Worm (Caenorhabditis elegans): Measurements from ENCODE around the gene clec-204.

The clec-204 gene

DNA sequence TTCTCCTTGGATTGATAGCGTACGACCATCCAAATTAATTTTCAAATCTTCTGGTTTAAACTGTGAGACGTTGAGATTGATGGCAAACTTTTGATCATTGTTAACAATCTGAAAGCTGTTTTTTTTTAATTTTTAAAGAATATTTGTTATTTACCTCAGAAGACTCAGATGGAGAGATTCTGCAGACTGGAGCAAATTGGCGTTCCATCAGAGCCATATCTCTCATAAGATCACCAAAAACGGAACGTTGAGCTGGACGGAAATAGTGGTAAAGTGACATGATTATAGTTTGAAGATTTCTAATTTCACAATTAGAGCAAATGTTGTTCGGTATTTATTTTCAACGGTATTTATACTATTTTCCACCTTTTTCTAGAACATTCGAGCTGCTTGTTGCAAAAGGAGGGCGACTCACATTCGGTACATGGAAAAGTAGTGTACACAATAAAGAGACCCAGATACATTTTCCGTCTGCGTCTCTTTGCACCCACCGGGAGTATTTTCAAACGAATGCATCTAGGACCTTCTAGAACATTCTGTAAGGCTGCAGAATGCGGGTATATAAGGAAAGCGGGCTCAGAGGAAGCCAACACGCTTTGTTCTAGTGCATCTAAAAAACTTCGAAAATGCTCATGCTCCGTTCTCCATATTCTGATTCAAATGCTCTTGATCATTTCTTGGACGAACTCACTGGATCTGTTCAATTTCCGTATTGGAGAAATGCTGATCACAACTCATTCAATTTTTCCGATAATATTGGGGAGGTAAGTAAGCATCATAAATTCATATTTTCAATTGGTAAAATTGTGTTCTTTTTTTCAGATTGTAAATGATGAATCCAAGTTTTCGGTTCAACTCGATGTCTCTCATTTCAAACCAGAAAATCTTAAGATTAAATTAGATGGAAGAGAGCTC is 47.9 kb downstream of the clec-204 start, which contains the start of the genes hsp-16.2 and hsp-16.41:
Gene hsp-16.2 (minus strand): TSS at position 313 of the 915 bp plus-strand sequence.
Gene hsp-16.41 (plus strand): TSS at position 534 of the 915 bp plus-strand sequence.
- TF ChIP-seq tbp1 (GFP tag; optimal IDR thresholded peaks at IDR 0.05): peak; percentile 48
- TF ChIP-seq lin-54 (GFP tag; optimal IDR thresholded peaks at IDR 0.05): peak; percentile 7
- no peak for TF ChIP-seq akir-1 (GFP tag; optimal IDR thresholded peaks at IDR 0.05)
- peak; percentile 92 for TF ChIP-seq hsf-1 (GFP tag; IDR thresholded peaks at IDR 0.05)
- TF ChIP-seq lin-40 (tag; optimal IDR thresholded peaks at IDR 0.05): peak; percentile 24
- TF ChIP-seq mcd-1 (GFP tag; IDR thresholded peaks at IDR 0.05): peak; percentile 33; the same call in 1 of the 2 replicates
- peak; percentile 22; the same call in 1 of the 2 replicates for TF ChIP-seq dox-1 (GFP tag; IDR thresholded peaks at IDR 0.05)
- TF ChIP-seq rpc-1 (optimal IDR thresholded peaks at IDR 0.05): peak; percentile 45
- TF ChIP-seq rpc-1 (tag; optimal IDR thresholded peaks at IDR 0.05): no peak
- peak; percentile 72; the same call in 1 of the 2 replicates for TF ChIP-seq nfyb-1 (GFP tag; IDR thresholded peaks at IDR 0.05)
- TF ChIP-seq chd-7 (tag; optimal IDR thresholded peaks at IDR 0.05): peak; percentile 38
- TF ChIP-seq hmg-1.2 (GFP tag; IDR thresholded peaks at IDR 0.05): peak; percentile 94
- peak; percentile 23 for TF ChIP-seq ceh-27 (GFP tag; optimal IDR thresholded peaks at IDR 0.05)
- peak; percentile 3 for TF ChIP-seq ama-1 (optimal IDR thresholded peaks at IDR 0.05)
- no peak for TF ChIP-seq ama-1 (GFP tag; optimal IDR thresholded peaks at IDR 0.05)
- TF ChIP-seq zfh-2 (GFP tag; conservative IDR thresholded peaks at IDR 0.05): 0 out of 2 replicates have a peak, but pooled peaks have one; percentile 22
- no peak for TF ChIP-seq aptf-2 (GFP tag; conservative IDR thresholded peaks at IDR 0.05)
- 0 out of 2 replicates have a peak, but pooled peaks have one; percentile 35 for TF ChIP-seq Y95B8A.8 (GFP tag; IDR thresholded peaks at IDR 0.05)
- TF ChIP-seq ztf-26 (tag; optimal IDR thresholded peaks at IDR 0.05): peak; percentile 59
- TF ChIP-seq K12H6.12 (tag; optimal IDR thresholded peaks at IDR 0.05): peak; percentile 34
- no peak for TF ChIP-seq attf-3 (GFP tag; conservative IDR thresholded peaks at IDR 0.05)
- TF ChIP-seq F57A8.1 (GFP tag; optimal IDR thresholded peaks at IDR 0.05): no peak

DNA sequence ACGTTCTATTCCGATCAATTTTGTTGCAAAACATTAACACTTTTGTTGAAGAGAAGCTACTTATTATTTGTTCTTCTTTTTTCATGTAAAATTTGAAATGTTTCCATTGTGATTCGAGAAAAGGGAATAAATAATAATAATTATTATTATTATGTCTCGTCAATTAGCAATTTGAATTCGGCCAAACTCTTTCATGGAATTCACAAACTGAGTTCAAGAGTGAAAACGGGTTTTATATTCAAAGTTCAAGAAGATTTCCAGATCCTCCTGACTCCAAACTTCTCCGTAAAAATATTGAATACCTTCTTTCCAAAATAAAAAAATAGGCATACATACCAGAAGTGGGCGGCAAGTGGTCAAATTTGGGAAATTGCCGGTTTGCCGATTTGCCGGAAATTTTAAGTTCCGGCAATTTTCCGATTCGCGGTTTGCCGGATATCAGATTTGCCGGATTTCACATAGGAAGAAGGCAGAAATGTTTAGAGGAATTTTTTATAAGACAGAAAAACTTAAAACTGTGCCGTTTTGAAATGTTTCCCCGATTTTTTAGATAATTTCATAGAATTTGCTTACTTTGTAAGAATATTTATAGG is 48.9 kb downstream of the clec-204 start:
- TF ChIP-seq lin-35 (GFP tag; optimal IDR thresholded peaks at IDR 0.05): no peak
- TF ChIP-seq ZK185.1 (tag; optimal IDR thresholded peaks at IDR 0.05; ENCODE audit: poor library complexity, severe bottlenecking): no peak
- TF ChIP-seq F49E8.2 (tag; optimal IDR thresholded peaks at IDR 0.05; ENCODE audit: insufficient read depth): no peak
- no peak for TF ChIP-seq attf-3 (GFP tag; conservative IDR thresholded peaks at IDR 0.05)
- TF ChIP-seq bed-2 (GFP tag; IDR thresholded peaks at IDR 0.05): no peak
- TF ChIP-seq hlh-26 (GFP tag; conservative IDR thresholded peaks at IDR 0.05): no peak
- TF ChIP-seq gei-17 (GFP tag; optimal IDR thresholded peaks at IDR 0.05): no peak
- no peak for TF ChIP-seq B0019.2 (GFP tag; conservative IDR thresholded peaks at IDR 0.05)
- TF ChIP-seq snpc-3.4 (tag; optimal IDR thresholded peaks at IDR 0.05): no peak
- no peak for TF ChIP-seq him-1 (tag; optimal IDR thresholded peaks at IDR 0.05)
- no peak for TF ChIP-seq unc-62 (GFP tag; optimal IDR thresholded peaks at IDR 0.05)
- no peak for TF ChIP-seq K12H6.12 (tag; optimal IDR thresholded peaks at IDR 0.05)
- TF ChIP-seq nhr-179 (tag; optimal IDR thresholded peaks at IDR 0.05): no peak
- TF ChIP-seq ztf-26 (tag; optimal IDR thresholded peaks at IDR 0.05): peak; percentile 14
- no peak for TF ChIP-seq pbrm-1 (GFP tag; IDR thresholded peaks at IDR 0.05)
- no peak for TF ChIP-seq hrde-1 (tag; optimal IDR thresholded peaks at IDR 0.05; ENCODE audit: borderline replicate concordance)
- TF ChIP-seq ceh-27 (GFP tag; optimal IDR thresholded peaks at IDR 0.05): no peak
- no peak for TF ChIP-seq aptf-3 (GFP tag; IDR thresholded peaks at IDR 0.05)
- TF ChIP-seq bed-1 (GFP tag; IDR thresholded peaks at IDR 0.05): no peak
- TF ChIP-seq Y67H2A.10 (GFP tag; conservative IDR thresholded peaks at IDR 0.05): no peak
- TF ChIP-seq fkh-3 (tag; optimal IDR thresholded peaks at IDR 0.05): no peak
- TF ChIP-seq hmg-20 (GFP tag; IDR thresholded peaks at IDR 0.05): no peak
- TF ChIP-seq sea-2 (GFP tag; IDR thresholded peaks at IDR 0.05): no peak
- TF ChIP-seq lin-54 (GFP tag; optimal IDR thresholded peaks at IDR 0.05): no peak
- TF ChIP-seq ceh-40 (GFP tag; IDR thresholded peaks at IDR 0.05): no peak
- TF ChIP-seq zfh-2 (GFP tag; conservative IDR thresholded peaks at IDR 0.05): 0 out of 2 replicates have a peak, but pooled peaks have one; percentile 35
- no peak for TF ChIP-seq athp-1 (tag; optimal IDR thresholded peaks at IDR 0.05)
- TF ChIP-seq sptf-2 (GFP tag; optimal IDR thresholded peaks at IDR 0.05): peak; percentile 15
- TF ChIP-seq xnd-1 (tag; optimal IDR thresholded peaks at IDR 0.05): no peak
